Worm (Caenorhabditis elegans) whole organism, late embryonic: ENCODE data around the gene C13A2.12.

Source experiments
- C38D4.7 ChIP-seq: fragments of 200-800 bp; sonication (Bioruptor generic); optimal IDR thresholded peaks from 2 replicates; lab custom pipeline; 2018; ENCODE audit warnings: mild to moderate bottlenecking, missing genetic modification characterization, moderate library complexity, missing compliant biosample characterization
- F13H6.1 ChIP-seq: sonication (generic microtip); optimal IDR thresholded peaks from 2 replicates; lab custom pipeline; 2016; ENCODE audit warnings: missing genetic modification characterization, missing compliant biosample characterization
- K09A11.1 ChIP-seq: sonication (generic microtip); optimal IDR thresholded peaks from 2 replicates; lab custom pipeline; 2017; ENCODE audit warnings: antibody characterized with exemption, mild to moderate bottlenecking, missing genetic modification characterization, missing compliant biosample characterization; ENCODE audit not compliant: insufficient read depth
- Y22D7AL.16 ChIP-seq: sonication (generic microtip); optimal IDR thresholded peaks from 2 replicates; lab custom pipeline; 2016; ENCODE audit warnings: missing genetic modification characterization, missing compliant biosample characterization
- ama-1 ChIP-seq: fragments of 150-350 bp; optimal IDR thresholded peaks from 2 replicates; lab custom pipeline; 2014
- ceh-18 ChIP-seq: sonication (generic microtip); optimal IDR thresholded peaks from 2 replicates; lab custom pipeline; 2016; ENCODE audit warnings: missing genetic modification characterization, missing compliant biosample characterization
- ceh-22 ChIP-seq: sonication (generic microtip); optimal IDR thresholded peaks from 2 replicates; lab custom pipeline; 2017; ENCODE audit warnings: missing biosample characterization, missing genetic modification characterization
- ceh-24 ChIP-seq: sonication (generic microtip); optimal IDR thresholded peaks from 2 replicates; lab custom pipeline; 2016; ENCODE audit warnings: mild to moderate bottlenecking, missing genetic modification characterization, missing compliant biosample characterization
- ceh-30 ChIP-seq: fragments of 150-350 bp; optimal IDR thresholded peaks from 2 replicates; lab custom pipeline; 2014; ENCODE audit warnings: missing biosample characterization, missing genetic modification characterization
- ceh-31 ChIP-seq: sonication (generic microtip); optimal IDR thresholded peaks from 2 replicates; lab custom pipeline; 2016; ENCODE audit warnings: missing genetic modification characterization, missing compliant biosample characterization
- ceh-34 ChIP-seq: sonication (generic microtip); optimal IDR thresholded peaks from 2 replicates; lab custom pipeline; 2016; ENCODE audit warnings: mild to moderate bottlenecking, missing genetic modification characterization, missing compliant biosample characterization
- ceh-45 ChIP-seq: fragments of 200-800 bp; sonication (Bioruptor generic); IDR thresholded peaks from 2 replicates; pipeline ENCODE4 v1.3.6; 2022; ENCODE audit warnings: missing genetic modification reagents, missing genetic modification characterization, missing compliant biosample characterization
- ceh-6 ChIP-seq: fragments of 200-800 bp; sonication (Bioruptor generic); optimal IDR thresholded peaks from 2 replicates; lab custom pipeline; 2018; ENCODE audit warnings: mild to moderate bottlenecking, missing genetic modification characterization, missing compliant biosample characterization
- ceh-9 ChIP-seq: sonication (generic microtip); optimal IDR thresholded peaks from 2 replicates; lab custom pipeline; 2016; ENCODE audit warnings: mild to moderate bottlenecking, missing genetic modification characterization, inconsistent platforms, missing compliant biosample characterization
- dmd-4 ChIP-seq: sonication (generic microtip); optimal IDR thresholded peaks from 2 replicates; lab custom pipeline; 2016; ENCODE audit warnings: borderline replicate concordance, missing genetic modification characterization, missing compliant biosample characterization
- elt-4 ChIP-seq: sonication (generic microtip); optimal IDR thresholded peaks from 2 replicates; lab custom pipeline; 2016; ENCODE audit warnings: missing genetic modification characterization, missing compliant biosample characterization
- ets-4 ChIP-seq: sonication (generic microtip); optimal IDR thresholded peaks from 2 replicates; lab custom pipeline; 2016; ENCODE audit warnings: missing genetic modification characterization, missing compliant biosample characterization
- fkh-10 ChIP-seq: fragments of 150-350 bp; optimal IDR thresholded peaks from 2 replicates; lab custom pipeline; 2014; ENCODE audit warnings: missing biosample characterization, missing genetic modification reagents, missing genetic modification characterization
- fkh-6 ChIP-seq: sonication (generic microtip); optimal IDR thresholded peaks from 2 replicates; lab custom pipeline; 2016; ENCODE audit warnings: missing genetic modification characterization, missing compliant biosample characterization
- gmeb-2 ChIP-seq: sonication (generic microtip); optimal IDR thresholded peaks from 2 replicates; lab custom pipeline; 2016; ENCODE audit warnings: missing genetic modification characterization, inconsistent platforms, missing compliant biosample characterization
- hlh-15 ChIP-seq: sonication (generic microtip); optimal IDR thresholded peaks from 2 replicates; lab custom pipeline; 2016; ENCODE audit warnings: missing genetic modification characterization, missing compliant biosample characterization
- hlh-30 ChIP-seq: sonication (generic microtip); optimal IDR thresholded peaks from 2 replicates; lab custom pipeline; 2017; ENCODE audit warnings: antibody characterized with exemption, missing genetic modification characterization, missing compliant biosample characterization; ENCODE audit not compliant: insufficient read depth
- hlh-8 ChIP-seq: sonication (generic microtip); optimal IDR thresholded peaks from 2 replicates; lab custom pipeline; 2016; ENCODE audit warnings: missing genotype, missing genetic modification characterization, missing compliant biosample characterization
- madf-2 ChIP-seq: sonication (generic microtip); optimal IDR thresholded peaks from 2 replicates; lab custom pipeline; 2017; ENCODE audit warnings: missing genetic modification characterization, missing compliant biosample characterization
- nfya-1 ChIP-seq: sonication (generic microtip); optimal IDR thresholded peaks from 2 replicates; lab custom pipeline; 2017; ENCODE audit warnings: missing genetic modification characterization, mild to moderate bottlenecking, missing compliant biosample characterization, antibody characterized with exemption, moderate library complexity
- nhr-11 ChIP-seq: fragments of 150-350 bp; optimal IDR thresholded peaks from 2 replicates; lab custom pipeline; 2014; ENCODE audit warnings: missing biosample characterization, missing genetic modification characterization
- npax-4 ChIP-seq: sonication (generic microtip); optimal IDR thresholded peaks from 2 replicates; lab custom pipeline; 2016; ENCODE audit warnings: missing genetic modification characterization, missing compliant biosample characterization
- pag-3 ChIP-seq: sonication (generic microtip); optimal IDR thresholded peaks from 2 replicates; lab custom pipeline; 2016; ENCODE audit warnings: missing compliant biosample characterization, missing genetic modification characterization, borderline replicate concordance
- pat-9 ChIP-seq: fragments of 200-800 bp; sonication (Bioruptor generic); optimal IDR thresholded peaks from 2 replicates; lab custom pipeline; 2018; ENCODE audit warnings: mild to moderate bottlenecking, missing genetic modification characterization, moderate library complexity, missing compliant biosample characterization
- pha-4 ChIP-seq: fragments of 150-350 bp; optimal IDR thresholded peaks from 2 replicates; lab custom pipeline; 2018; ENCODE audit warnings: missing biosample characterization, missing genetic modification reagents, missing genetic modification characterization
- pros-1 ChIP-seq: fragments of 150-350 bp; optimal IDR thresholded peaks from 2 replicates; lab custom pipeline; 2014; ENCODE audit warnings: missing biosample characterization, missing genetic modification reagents, missing genetic modification characterization
- ref-2 ChIP-seq: sonication (generic microtip); optimal IDR thresholded peaks from 2 replicates; lab custom pipeline; 2016; ENCODE audit warnings: missing genetic modification characterization, missing compliant biosample characterization
- sox-4 ChIP-seq: sonication (generic microtip); optimal IDR thresholded peaks from 2 replicates; lab custom pipeline; 2017; ENCODE audit warnings: mild to moderate bottlenecking, missing genetic modification characterization, inconsistent platforms, missing compliant biosample characterization
- syd-9 ChIP-seq: sonication (generic microtip); optimal IDR thresholded peaks from 2 replicates; lab custom pipeline; 2016; ENCODE audit warnings: mild to moderate bottlenecking, missing genetic modification characterization, moderate library complexity, missing compliant biosample characterization
- tbx-2 ChIP-seq: sonication (generic microtip); optimal IDR thresholded peaks from 2 replicates; lab custom pipeline; 2016; ENCODE audit warnings: missing genetic modification characterization, missing compliant biosample characterization
- tbx-7 ChIP-seq: sonication (generic microtip); optimal IDR thresholded peaks from 2 replicates; lab custom pipeline; 2016; ENCODE audit warnings: missing genotype, missing genetic modification characterization, missing compliant biosample characterization
- unc-42 ChIP-seq: sonication (generic microtip); optimal IDR thresholded peaks from 2 replicates; lab custom pipeline; 2016; ENCODE audit warnings: missing genotype, missing genetic modification characterization, missing compliant biosample characterization
- zip-5 ChIP-seq: sonication (generic microtip); optimal IDR thresholded peaks from 2 replicates; lab custom pipeline; 2016; ENCODE audit warnings: missing genetic modification characterization, missing compliant biosample characterization

Gene C13A2.12

DNA sequence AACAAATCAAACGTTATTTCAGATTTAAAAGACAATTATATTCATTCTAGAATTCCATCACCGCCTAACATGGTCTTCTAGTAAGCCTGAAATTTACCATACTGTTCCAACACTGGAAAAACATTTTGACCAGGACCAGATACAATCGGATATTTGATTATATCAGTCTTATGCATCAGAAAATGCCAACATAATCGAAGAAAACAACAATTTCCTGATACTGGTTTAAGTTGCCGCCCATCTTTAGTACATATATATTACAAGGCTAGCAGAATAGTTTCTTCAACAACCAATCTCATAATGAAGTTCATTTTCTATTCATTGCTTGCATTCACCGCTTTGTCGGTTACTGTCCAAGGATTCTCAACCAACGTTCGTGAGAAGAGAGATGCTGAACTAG, at the start of gene C13A2.12:
Gene C13A2.12, plus strand, starts transcription at position 301 of the 400 bp plus-strand sequence.
- TF ChIP-seq syd-9 (tag; lab: Kevin White, UChicago) (no peak), unc-42 (tag; lab: Kevin White, UChicago) (no peak), ceh-24 (tag; lab: Kevin White, UChicago) (no peak), npax-4 (tag; lab: Kevin White, UChicago) (no peak), ceh-34 (no peak), ama-1 (lab: Kevin White, UChicago) (no peak), sox-4 (no peak), ceh-6 (GFP tag; lab: Kevin White, UChicago) (no peak)
- TF ChIP-seq, all 69 proteins: peak for 0

DNA sequence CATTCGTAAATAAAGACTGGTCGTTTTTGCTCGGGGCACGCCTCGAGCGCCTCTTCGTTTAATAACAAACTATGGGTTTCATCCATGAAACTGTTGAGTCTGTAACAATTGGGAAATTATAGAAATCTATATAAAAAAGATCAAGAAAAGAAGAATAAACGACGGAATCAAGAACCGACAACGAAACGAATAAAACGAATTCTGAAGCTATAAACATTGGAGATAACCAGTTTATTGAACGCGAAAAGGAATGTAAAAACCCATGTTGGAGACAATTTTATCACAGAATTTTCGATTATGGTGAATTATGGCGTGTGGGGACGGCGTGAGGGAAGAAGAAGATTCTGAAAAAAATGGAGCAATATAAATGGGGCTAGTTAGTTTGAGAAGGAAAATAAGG, 44.3 kb upstream of the C13A2.12 start, which contains the start of gene soap-1:
Gene soap-1, minus strand, starts transcription at position 101 of the 400 bp plus-strand sequence.
- TF ChIP-seq ceh-22 (tag; lab: Kevin White, UChicago) (no peak), sox-4 (no peak), fkh-10 (GFP tag; lab: Kevin White, UChicago) (no peak), Y22D7AL.16 (tag; lab: Kevin White, UChicago) (no peak), elt-4 (tag; lab: Kevin White, UChicago) (no peak), unc-42 (tag; lab: Kevin White, UChicago) (no peak), dmd-4 (tag; lab: Kevin White, UChicago) (no peak), hlh-15 (tag; lab: Kevin White, UChicago) (no peak), npax-4 (tag; lab: Kevin White, UChicago) (no peak), fkh-6 (tag; lab: Kevin White, UChicago) (no peak), ets-4 (tag; lab: Kevin White, UChicago) (no peak), pros-1 (tag; lab: Kevin White, UChicago) (no peak), hlh-30 (tag; lab: Kevin White, UChicago) (no peak), ref-2 (no peak), hlh-8 (tag; lab: Kevin White, UChicago) (no peak), tbx-7 (tag; lab: Kevin White, UChicago) (no peak)

DNA sequence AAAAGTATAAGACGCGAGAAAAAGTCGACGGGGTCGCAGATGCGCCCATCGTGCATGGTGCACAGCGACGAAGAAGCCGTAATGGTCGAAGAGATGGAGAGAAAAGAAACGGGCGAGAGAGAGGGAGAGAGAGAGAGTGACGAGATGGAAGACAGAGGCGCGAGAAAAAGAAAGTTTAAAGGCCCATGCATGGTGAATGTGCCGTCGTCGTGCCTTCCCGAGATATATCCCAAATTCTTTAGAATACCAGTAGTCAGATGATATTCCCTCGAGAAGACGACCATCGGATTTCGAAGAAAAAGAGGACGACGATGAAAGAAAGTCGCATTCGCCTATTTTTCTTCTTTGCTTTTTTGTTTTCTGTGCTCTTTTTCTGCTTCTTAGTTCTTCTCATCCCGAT, 43.0 kb upstream of the C13A2.12 start:
- TF ChIP-seq ref-2 (no peak), F13H6.1 (no peak), unc-42 (tag; lab: Kevin White, UChicago) (peak; percentile 23), ceh-18 (peak; percentile 4), nhr-11 (tag; lab: Kevin White, UChicago) (no peak), pat-9 (tag; lab: Kevin White, UChicago) (no peak), K09A11.1 (tag; lab: Kevin White, UChicago) (no peak), tbx-2 (tag; lab: Kevin White, UChicago) (no peak), ceh-31 (tag; lab: Kevin White, UChicago) (peak; percentile 5)

DNA sequence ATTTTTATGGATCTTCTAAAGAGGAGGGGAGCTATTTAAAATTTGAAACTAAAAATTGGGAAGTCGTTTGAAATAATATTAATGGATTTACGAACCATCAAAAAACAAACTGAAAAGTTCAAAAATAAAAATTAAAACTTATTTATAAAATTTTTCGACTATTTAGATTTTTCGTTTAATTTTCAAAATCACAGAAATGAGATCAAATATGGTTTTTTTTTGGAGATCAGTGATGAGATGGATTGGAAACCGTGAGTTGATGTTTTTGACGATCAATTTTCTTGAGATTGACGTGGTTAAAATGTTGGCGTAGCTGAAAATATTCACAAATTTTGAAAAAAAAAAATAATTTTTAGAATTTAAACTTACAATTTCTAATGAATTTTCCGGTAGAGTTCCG, 40.1 kb upstream of the C13A2.12 start, which contains the start of gene C13F10.5:
Gene C13F10.5, minus strand, starts transcription at position 101 of the 400 bp plus-strand sequence.
- TF ChIP-seq pag-3 (tag; lab: Kevin White, UChicago) (no peak), hlh-15 (tag; lab: Kevin White, UChicago) (no peak), sox-4 (no peak), nhr-11 (tag; lab: Kevin White, UChicago) (no peak), ceh-24 (tag; lab: Kevin White, UChicago) (no peak), fkh-10 (GFP tag; lab: Kevin White, UChicago) (no peak), madf-2 (no peak), pha-4 (no peak), npax-4 (tag; lab: Kevin White, UChicago) (no peak), zip-5 (no peak), syd-9 (tag; lab: Kevin White, UChicago) (no peak), ama-1 (lab: Kevin White, UChicago) (no peak), ceh-9 (tag; lab: Kevin White, UChicago) (no peak), ceh-30 (tag; lab: Kevin White, UChicago) (no peak), nfya-1 (tag; lab: Kevin White, UChicago) (no peak), C38D4.7 (GFP tag; lab: Kevin White, UChicago) (no peak), ceh-45 (GFP tag; lab: Robert Waterston, UW) (no peak), pros-1 (tag; lab: Kevin White, UChicago) (no peak), hlh-8 (tag; lab: Kevin White, UChicago) (no peak), gmeb-2 (tag; lab: Kevin White, UChicago) (no peak)
